Fruit fly (Drosophila melanogaster): ENCODE measurements around the gene gskt.
A peak's percentile ranks its signal among the peaks of the same experiment; 100 is the strongest.

gskt gene

DNA sequence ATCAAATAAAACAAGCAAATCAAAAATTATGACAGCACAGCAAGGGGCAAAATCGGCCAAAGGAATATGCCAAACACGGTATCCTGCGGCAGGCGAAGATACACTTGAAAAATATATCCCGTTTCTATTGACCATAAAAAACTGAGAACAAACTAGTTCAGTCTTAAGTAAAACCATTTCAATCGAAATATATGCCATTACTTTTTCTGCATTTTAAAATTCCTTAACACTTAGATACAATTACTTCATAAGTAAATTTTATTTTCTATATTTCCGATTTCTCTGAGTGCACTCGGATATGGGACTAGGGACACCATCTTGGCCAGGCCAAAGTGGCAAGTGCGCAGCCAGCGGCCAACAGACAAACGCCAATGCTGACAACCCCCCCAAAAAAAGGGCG lies 8.6 kb upstream of the gskt start (continued):
- TF ChIP-seq sens-2 (GFP tag; IDR thresholded peaks at IDR 0.05): no peak
- no peak for TF ChIP-seq gsb-n (tag; optimal IDR thresholded peaks at IDR 0.05)
- TF ChIP-seq CG1792 (GFP tag; optimal IDR thresholded peaks at IDR 0.05): no peak
- no peak for TF ChIP-seq CG4328 (GFP tag; optimal IDR thresholded peaks at IDR 0.05)
- TF ChIP-seq CG17186 (GFP tag; optimal IDR thresholded peaks at IDR 0.05): no peak
- TF ChIP-seq cas (GFP tag; IDR thresholded peaks at IDR 0.05): no peak
- no peak for TF ChIP-seq Kr (GFP tag; optimal IDR thresholded peaks at IDR 0.05)
- TF ChIP-seq CG1602 (GFP tag; optimal IDR thresholded peaks at IDR 0.05): no peak
- TF ChIP-seq Meics (GFP tag; optimal IDR thresholded peaks at IDR 0.05): peak; percentile 9
- no peak for TF ChIP-seq run (tag; optimal IDR thresholded peaks at IDR 0.05)
- no peak for TF ChIP-seq ash1 (GFP tag; optimal IDR thresholded peaks at IDR 0.05)
- no peak for TF ChIP-seq CG14860 (GFP tag; IDR thresholded peaks at IDR 0.05; ENCODE audit: partially characterized antibody)
- no peak for TF ChIP-seq Asciz (GFP tag; optimal IDR thresholded peaks at IDR 0.05)
- no peak for TF ChIP-seq CG7271 (tag; optimal IDR thresholded peaks at IDR 0.05)
- TF ChIP-seq zen (tag; optimal IDR thresholded peaks at IDR 0.05): no peak
- TF ChIP-seq CG12769 (tag; optimal IDR thresholded peaks at IDR 0.05): no peak
- TF ChIP-seq B-H2 (GFP tag; optimal IDR thresholded peaks at IDR 0.05): no peak
- TF ChIP-seq HLH54F (GFP tag; optimal IDR thresholded peaks at IDR 0.05): no peak
- no peak for TF ChIP-seq TFAM (GFP tag; optimal IDR thresholded peaks at IDR 0.05)
- TF ChIP-seq pita (GFP tag; optimal IDR thresholded peaks at IDR 0.05): no peak
- no peak for TF ChIP-seq CG2712 (tag; optimal IDR thresholded peaks at IDR 0.05)
- TF ChIP-seq klu (GFP tag; IDR thresholded peaks at IDR 0.05): no peak
- TF ChIP-seq eyg (GFP tag; optimal IDR thresholded peaks at IDR 0.05): no peak
- TF ChIP-seq Doc3 (GFP tag; IDR thresholded peaks at IDR 0.05; ENCODE audit: partially characterized antibody): no peak
- TF ChIP-seq HLH4C (GFP tag; IDR thresholded peaks at IDR 0.05; ENCODE audit: partially characterized antibody): no peak
- no peak for TF ChIP-seq Side (GFP tag; optimal IDR thresholded peaks at IDR 0.05)
- TF ChIP-seq CG10209 (GFP tag; optimal IDR thresholded peaks at IDR 0.05): no peak
- TF ChIP-seq crc (GFP tag; optimal IDR thresholded peaks at IDR 0.05): no peak
- no peak for TF ChIP-seq unc-4 (GFP tag; IDR thresholded peaks at IDR 0.05; ENCODE audit: partially characterized antibody)
- no peak for TF ChIP-seq sima (GFP tag; optimal IDR thresholded peaks at IDR 0.05)
- no peak for TF ChIP-seq CG4854 (GFP tag; optimal IDR thresholded peaks at IDR 0.05)
- TF ChIP-seq otp (GFP tag; IDR thresholded peaks at IDR 0.05): no peak
- no peak for TF ChIP-seq wek (GFP tag; optimal IDR thresholded peaks at IDR 0.05)
- no peak for TF ChIP-seq NFAT (GFP tag; IDR thresholded peaks at IDR 0.05)
- TF ChIP-seq CG11093 (GFP tag; IDR thresholded peaks at IDR 0.05): no peak
- peak; percentile 70 for TF ChIP-seq Hmr (GFP tag; optimal IDR thresholded peaks at IDR 0.05)
- no peak for TF ChIP-seq CG8290 (GFP tag; optimal IDR thresholded peaks at IDR 0.05)
- TF ChIP-seq CG8290 (tag; optimal IDR thresholded peaks at IDR 0.05): peak in 1 of 2 experiments; percentile 9
- TF ChIP-seq Ravus (GFP tag; IDR thresholded peaks at IDR 0.05): no peak
- TF ChIP-seq CG18011 (GFP tag; optimal IDR thresholded peaks at IDR 0.05): no peak
- TF ChIP-seq ase (GFP tag; IDR thresholded peaks at IDR 0.05): no peak
- TF ChIP-seq Tbp (GFP tag; optimal IDR thresholded peaks at IDR 0.05): no peak
- no peak for TF ChIP-seq fd102C (GFP tag; optimal IDR thresholded peaks at IDR 0.05)
- no peak for TF ChIP-seq HLHmδ (GFP tag; optimal IDR thresholded peaks at IDR 0.05)
- no peak for TF ChIP-seq ttk (GFP tag; IDR thresholded peaks at IDR 0.05)
- no peak for TF ChIP-seq CG42726 (GFP tag; IDR thresholded peaks at IDR 0.05; ENCODE audit: partially characterized antibody)
- no peak for TF ChIP-seq Elba2 (GFP tag; optimal IDR thresholded peaks at IDR 0.05)
- TF ChIP-seq ara (GFP tag; IDR thresholded peaks at IDR 0.05): no peak
- no peak for TF ChIP-seq CG7745 (tag; optimal IDR thresholded peaks at IDR 0.05)
- no peak for TF ChIP-seq toy (GFP tag; IDR thresholded peaks at IDR 0.05)
- TF ChIP-seq bigmax (GFP tag; optimal IDR thresholded peaks at IDR 0.05): no peak
- TF ChIP-seq CG9727 (GFP tag; optimal IDR thresholded peaks at IDR 0.05): no peak
